Fruit fly (Drosophila melanogaster): ENCODE measurements around the gene CG42404.

CG42404 gene

dm6 chr3R:15249735-15250134, at the start of gene CG42404:
Gene CG42404 (plus strand): TSS chr3R:15250094.
- TF ChIP-seq insv (optimal IDR thresholded peaks at IDR 0.05) (no peak), Myc (optimal IDR thresholded peaks at IDR 0.05) (no peak), Sin3A (optimal IDR thresholded peaks at IDR 0.05) (no peak), h (optimal IDR thresholded peaks at IDR 0.05) (no peak), ttk (optimal IDR thresholded peaks at IDR 0.05) (no peak), psq (optimal IDR thresholded peaks at IDR 0.05) (no peak)

dm6 chr3R:15205223-15205622, 44.7 kb upstream of the CG42404 start:
- TF ChIP-seq Myc (optimal IDR thresholded peaks at IDR 0.05): no peak
- no peak for TF ChIP-seq ttk (optimal IDR thresholded peaks at IDR 0.05)
- TF ChIP-seq h (optimal IDR thresholded peaks at IDR 0.05): no peak
- no peak for TF ChIP-seq psq (optimal IDR thresholded peaks at IDR 0.05)
- no peak for TF ChIP-seq Sin3A (optimal IDR thresholded peaks at IDR 0.05)
- TF ChIP-seq insv (optimal IDR thresholded peaks at IDR 0.05): no peak

- TF ChIP-seq h (optimal IDR thresholded peaks at IDR 0.05) (no peak), Myc (optimal IDR thresholded peaks at IDR 0.05) (no peak), insv (optimal IDR thresholded peaks at IDR 0.05) (no peak), psq (optimal IDR thresholded peaks at IDR 0.05) (no peak), ttk (optimal IDR thresholded peaks at IDR 0.05) (no peak), Sin3A (optimal IDR thresholded peaks at IDR 0.05) (no peak)
Observed at dm6 chr3R:15206273-15206672, 43.6 kb upstream of the CG42404 start, which contains the start of gene Spn88Ea. Gene Spn88Ea (minus strand): TSS chr3R:15206447.

dm6 chr3R:15208712-15209499, 41.0 kb upstream of the CG42404 start, which contains the start of the genes Spn88Eb and Mau2:
Gene Spn88Eb (minus strand): TSS chr3R:15208762.
Gene Mau2 (plus strand): TSS chr3R:15209204.
- TF ChIP-seq insv (optimal IDR thresholded peaks at IDR 0.05) (no peak), h (optimal IDR thresholded peaks at IDR 0.05) (no peak)

dm6 chr3R:15213362-15213989, 36.4 kb upstream of the CG42404 start, which contains the start of the genes CG6654 and CG4210:
Gene CG6654 (minus strand): TSS chr3R:15213658.
Gene CG4210 (plus strand): TSS chr3R:15213974.
- TF ChIP-seq insv (optimal IDR thresholded peaks at IDR 0.05) (no peak), h (optimal IDR thresholded peaks at IDR 0.05) (no peak), psq (optimal IDR thresholded peaks at IDR 0.05) (no peak), Myc (optimal IDR thresholded peaks at IDR 0.05) (no peak), ttk (optimal IDR thresholded peaks at IDR 0.05) (no peak), Sin3A (optimal IDR thresholded peaks at IDR 0.05) (no peak)

- no peak for TF ChIP-seq Myc (optimal IDR thresholded peaks at IDR 0.05)
- no peak for TF ChIP-seq h (optimal IDR thresholded peaks at IDR 0.05)
- no peak for TF ChIP-seq insv (optimal IDR thresholded peaks at IDR 0.05)
- no peak for TF ChIP-seq psq (optimal IDR thresholded peaks at IDR 0.05)
- no peak for TF ChIP-seq ttk (optimal IDR thresholded peaks at IDR 0.05)
- TF ChIP-seq Sin3A (optimal IDR thresholded peaks at IDR 0.05): no peak
Observed at dm6 chr3R:15218824-15219576, 30.9 kb upstream of the CG42404 start, which contains the start of the genes SIDL and CG12241. Gene SIDL (minus strand): TSS chr3R:15218874. Gene CG12241 (plus strand): TSS chr3R:15219256.

- no peak for TF ChIP-seq Myc (optimal IDR thresholded peaks at IDR 0.05)
- no peak for TF ChIP-seq h (optimal IDR thresholded peaks at IDR 0.05)
- no peak for TF ChIP-seq Sin3A (optimal IDR thresholded peaks at IDR 0.05)
- TF ChIP-seq insv (optimal IDR thresholded peaks at IDR 0.05): no peak
- no peak for TF ChIP-seq psq (optimal IDR thresholded peaks at IDR 0.05)
- no peak for TF ChIP-seq ttk (optimal IDR thresholded peaks at IDR 0.05)
Observed at dm6 chr3R:15222973-15223372, 26.9 kb upstream of the CG42404 start, which contains the start of gene Polr2G. Gene Polr2G (minus strand): TSS chr3R:15223180.

dm6 chr3R:15225279-15225730, 24.6 kb upstream of the CG42404 start, which contains the start of the genes CG31344 and Caf1-55:
Gene CG31344 (minus strand): TSS chr3R:15225329.
Gene Caf1-55 (plus strand): TSS chr3R:15225576.
- TF ChIP-seq psq (optimal IDR thresholded peaks at IDR 0.05): no peak
- no peak for TF ChIP-seq h (optimal IDR thresholded peaks at IDR 0.05)
- TF ChIP-seq ttk (optimal IDR thresholded peaks at IDR 0.05): no peak
- TF ChIP-seq insv (optimal IDR thresholded peaks at IDR 0.05): no peak
- no peak for TF ChIP-seq Sin3A (optimal IDR thresholded peaks at IDR 0.05)
- TF ChIP-seq Myc (optimal IDR thresholded peaks at IDR 0.05): no peak

- TF ChIP-seq ttk (optimal IDR thresholded peaks at IDR 0.05): no peak
- no peak for TF ChIP-seq insv (optimal IDR thresholded peaks at IDR 0.05)
- no peak for TF ChIP-seq h (optimal IDR thresholded peaks at IDR 0.05)
- TF ChIP-seq Myc (optimal IDR thresholded peaks at IDR 0.05): no peak
- no peak for TF ChIP-seq Sin3A (optimal IDR thresholded peaks at IDR 0.05)
- no peak for TF ChIP-seq psq (optimal IDR thresholded peaks at IDR 0.05)
Observed at dm6 chr3R:15229329-15229876, 20.5 kb upstream of the CG42404 start, which contains the start of the genes Art3 and mRpS10. Gene Art3 (minus strand): TSS chr3R:15229408. Gene mRpS10 (plus strand): TSS chr3R:15229665.

dm6 chr3R:15230285-15230684, 19.6 kb upstream of the CG42404 start, which contains the start of gene CG34316:
Gene CG34316 (plus strand): TSS chr3R:15230585.
- no peak for TF ChIP-seq insv (optimal IDR thresholded peaks at IDR 0.05)
- TF ChIP-seq psq (optimal IDR thresholded peaks at IDR 0.05): no peak
- TF ChIP-seq ttk (optimal IDR thresholded peaks at IDR 0.05): no peak
- no peak for TF ChIP-seq h (optimal IDR thresholded peaks at IDR 0.05)
- TF ChIP-seq Sin3A (optimal IDR thresholded peaks at IDR 0.05): no peak
- no peak for TF ChIP-seq Myc (optimal IDR thresholded peaks at IDR 0.05)

dm6 chr3R:15231635-15232138, 18.2 kb upstream of the CG42404 start:
- TF ChIP-seq Myc (optimal IDR thresholded peaks at IDR 0.05): no peak
- no peak for TF ChIP-seq insv (optimal IDR thresholded peaks at IDR 0.05)
- TF ChIP-seq ttk (optimal IDR thresholded peaks at IDR 0.05): no peak
- TF ChIP-seq Sin3A (optimal IDR thresholded peaks at IDR 0.05): no peak
- no peak for TF ChIP-seq h (optimal IDR thresholded peaks at IDR 0.05)
- TF ChIP-seq psq (optimal IDR thresholded peaks at IDR 0.05): no peak
